Fruit fly (Drosophila melanogaster): ENCODE results near the gene Dhc16F.

The Dhc16F gene

DNA sequence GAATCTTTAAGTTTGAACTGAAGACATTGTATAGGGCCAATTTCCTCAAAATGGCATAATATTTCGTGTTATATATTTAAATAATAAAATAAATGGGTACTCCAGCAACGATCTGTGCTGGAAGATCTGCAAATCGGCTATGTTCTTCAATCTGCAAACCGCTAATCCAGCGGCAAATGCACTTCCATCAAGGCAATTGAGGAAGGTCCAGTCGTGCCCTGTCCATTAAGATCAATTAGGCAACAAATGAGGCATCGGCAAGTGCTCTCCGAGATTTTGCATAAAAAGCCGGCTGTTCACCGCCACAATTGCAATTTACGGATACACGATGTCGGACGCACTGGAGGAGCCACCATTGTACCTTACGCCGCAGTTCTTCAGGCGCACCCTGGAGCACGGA is 39.1 kb downstream of the Dhc16F start, which contains the start of gene CG7135:
CG7135 (plus strand) TSS at position 301 of the 400 bp plus-strand sequence.
- TF ChIP-seq psq (optimal IDR thresholded peaks at IDR 0.05) (no peak), Sin3A (optimal IDR thresholded peaks at IDR 0.05) (no peak), insv (optimal IDR thresholded peaks at IDR 0.05) (no peak), h (optimal IDR thresholded peaks at IDR 0.05) (no peak), Myc (optimal IDR thresholded peaks at IDR 0.05) (no peak), ttk (optimal IDR thresholded peaks at IDR 0.05) (no peak)

DNA sequence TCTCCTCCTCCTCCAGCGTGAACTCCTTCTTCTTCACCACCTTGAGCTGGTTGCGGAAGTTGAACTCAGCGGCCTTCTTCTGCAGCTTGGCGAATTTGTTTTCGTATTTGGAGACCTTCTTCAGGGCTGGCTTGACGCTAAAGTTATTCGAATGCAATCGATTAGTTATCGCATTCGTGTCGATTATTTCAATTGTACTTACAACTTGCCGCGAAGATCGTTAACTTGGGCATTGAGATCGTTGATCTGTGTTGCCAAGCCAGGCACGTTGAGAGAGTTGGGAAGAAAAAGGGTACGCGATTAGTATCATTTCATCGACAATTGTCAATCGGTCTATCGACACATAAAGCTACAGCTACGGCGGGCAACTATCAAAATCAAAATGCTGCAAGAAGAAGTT is 42.4 kb downstream of the Dhc16F start:
- no peak for TF ChIP-seq psq (optimal IDR thresholded peaks at IDR 0.05)
- no peak for TF ChIP-seq h (optimal IDR thresholded peaks at IDR 0.05)
- TF ChIP-seq insv (optimal IDR thresholded peaks at IDR 0.05), result no peak
- no peak for TF ChIP-seq Sin3A (optimal IDR thresholded peaks at IDR 0.05)
- no peak for TF ChIP-seq ttk (optimal IDR thresholded peaks at IDR 0.05)
- TF ChIP-seq Myc (optimal IDR thresholded peaks at IDR 0.05), result no peak

DNA sequence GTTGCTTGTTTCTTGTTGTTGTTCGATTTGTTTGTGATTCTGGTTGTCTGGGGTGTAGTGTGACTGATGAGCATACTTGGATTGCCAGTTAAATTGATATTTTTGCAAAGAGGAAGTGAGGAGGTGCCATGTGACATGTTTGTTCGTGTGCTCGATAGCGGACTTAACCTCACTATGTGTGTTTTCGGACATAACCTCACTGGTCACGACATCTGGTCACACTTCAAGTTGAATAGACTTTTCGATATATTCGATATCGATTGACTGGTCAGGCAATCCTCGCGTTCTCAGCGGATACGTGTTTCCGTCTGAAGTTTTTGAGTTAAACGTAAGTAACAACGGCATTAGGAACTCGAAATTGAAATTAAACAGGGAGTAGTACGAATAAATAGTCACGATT is 44.4 kb downstream of the Dhc16F start:
- TF ChIP-seq insv (optimal IDR thresholded peaks at IDR 0.05), result no peak
- TF ChIP-seq psq (optimal IDR thresholded peaks at IDR 0.05), result no peak

DNA sequence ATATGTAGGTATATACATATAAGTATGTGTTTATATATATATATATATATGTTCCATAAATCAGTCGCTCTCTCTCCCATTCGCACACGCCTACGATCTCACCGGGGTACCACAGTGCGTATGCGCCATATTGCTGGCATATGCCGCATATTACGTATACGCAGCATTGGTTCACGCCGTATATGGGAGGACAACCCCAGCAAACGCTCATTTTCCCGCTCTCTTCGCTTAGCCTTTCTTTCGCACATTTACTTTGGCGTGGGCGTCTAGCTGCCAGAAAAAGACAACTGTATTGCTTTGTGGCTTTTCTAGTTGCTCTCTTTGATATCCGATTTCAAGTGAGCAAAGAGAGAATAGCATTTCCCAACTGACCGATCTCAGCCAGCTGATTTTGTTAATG is 50.5 kb downstream of the Dhc16F start:
- TF ChIP-seq insv (optimal IDR thresholded peaks at IDR 0.05) (no peak), h (optimal IDR thresholded peaks at IDR 0.05) (no peak), psq (optimal IDR thresholded peaks at IDR 0.05) (no peak), Myc (optimal IDR thresholded peaks at IDR 0.05) (no peak), Sin3A (optimal IDR thresholded peaks at IDR 0.05) (no peak), ttk (optimal IDR thresholded peaks at IDR 0.05) (no peak)

DNA sequence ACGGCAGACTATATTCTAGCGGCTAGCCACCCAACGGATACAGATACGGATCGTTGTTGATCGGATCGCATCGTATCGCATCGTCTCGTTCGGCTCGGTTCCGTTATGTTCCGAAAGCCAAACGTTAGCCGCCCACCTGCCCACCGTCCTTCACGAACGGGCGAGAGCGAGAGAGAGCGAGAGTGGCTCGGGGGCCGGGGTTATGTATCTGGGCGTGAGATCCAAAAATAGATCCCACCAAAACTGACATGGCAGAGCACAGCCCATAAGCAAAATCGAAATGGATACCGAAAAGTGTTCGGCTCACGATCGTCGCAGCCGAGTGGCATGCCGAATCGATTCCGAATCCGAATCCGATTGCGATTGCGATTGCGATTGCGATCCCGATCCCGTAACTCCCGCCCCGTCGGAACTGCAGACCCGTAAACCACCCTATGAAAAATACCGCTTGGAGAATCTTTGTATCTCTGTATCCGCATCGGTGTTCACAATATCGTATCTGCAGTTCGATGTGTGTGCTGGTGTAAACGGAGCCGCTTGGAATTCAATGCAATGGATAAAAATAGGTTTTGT is 52.6 kb downstream of the Dhc16F start, which contains the start of gene wupA:
wupA (minus strand) TSS at position 112 of the 573 bp plus-strand sequence.
- TF ChIP-seq Myc (optimal IDR thresholded peaks at IDR 0.05), result no peak
- TF ChIP-seq insv (optimal IDR thresholded peaks at IDR 0.05), result no peak
- no peak for TF ChIP-seq Sin3A (optimal IDR thresholded peaks at IDR 0.05)
- TF ChIP-seq ttk (optimal IDR thresholded peaks at IDR 0.05), result no peak
- no peak for TF ChIP-seq psq (optimal IDR thresholded peaks at IDR 0.05)
- TF ChIP-seq h (optimal IDR thresholded peaks at IDR 0.05), result no peak

DNA sequence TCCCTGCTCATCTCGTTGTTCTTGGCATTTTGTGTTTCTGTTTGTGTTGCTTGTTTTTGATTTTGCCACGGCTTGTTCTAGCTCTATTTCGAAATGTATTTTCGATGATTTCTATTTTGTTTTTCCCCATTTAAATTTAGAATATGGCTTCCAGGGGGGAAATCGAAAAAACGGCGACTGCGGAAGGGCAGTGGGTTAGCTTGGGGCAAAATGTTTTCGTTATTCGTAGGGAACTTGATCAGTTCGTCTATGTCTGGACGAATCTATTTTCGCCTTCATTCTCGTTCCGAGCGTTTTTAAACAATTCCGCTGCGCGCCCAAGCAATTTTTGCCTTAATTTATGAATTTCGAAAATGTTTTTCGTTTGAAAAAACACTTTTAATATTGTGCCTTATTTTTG is 54.2 kb downstream of the Dhc16F start:
- no peak for TF ChIP-seq psq (optimal IDR thresholded peaks at IDR 0.05)
- TF ChIP-seq Myc (optimal IDR thresholded peaks at IDR 0.05), result no peak
- TF ChIP-seq ttk (optimal IDR thresholded peaks at IDR 0.05), result no peak
- TF ChIP-seq h (optimal IDR thresholded peaks at IDR 0.05), result no peak
- TF ChIP-seq insv (optimal IDR thresholded peaks at IDR 0.05), result no peak
- TF ChIP-seq Sin3A (optimal IDR thresholded peaks at IDR 0.05), result no peak

DNA sequence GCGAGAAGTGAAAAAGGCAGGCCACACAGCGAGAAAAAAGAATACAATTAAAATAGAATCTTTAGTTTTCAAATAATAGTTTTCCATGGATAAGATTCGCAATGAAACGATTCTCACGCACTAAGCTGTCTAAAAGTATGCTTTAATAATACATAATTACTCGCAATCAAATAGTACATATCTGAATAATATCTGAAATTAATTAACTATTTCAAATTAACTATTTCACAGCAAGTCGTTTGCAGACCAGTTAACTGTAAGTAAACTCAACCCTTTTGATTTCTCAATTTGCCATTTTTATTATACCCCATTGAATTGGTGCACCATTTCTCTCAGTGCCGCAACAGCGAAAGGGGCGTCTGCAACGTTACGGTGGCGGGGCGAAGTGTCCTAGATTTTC is 61.2 kb downstream of the Dhc16F start:
- no peak for TF ChIP-seq h (optimal IDR thresholded peaks at IDR 0.05)
- no peak for TF ChIP-seq ttk (optimal IDR thresholded peaks at IDR 0.05)
- no peak for TF ChIP-seq Myc (optimal IDR thresholded peaks at IDR 0.05)
- TF ChIP-seq Sin3A (optimal IDR thresholded peaks at IDR 0.05), result no peak
- TF ChIP-seq insv (optimal IDR thresholded peaks at IDR 0.05), result no peak
- TF ChIP-seq psq (optimal IDR thresholded peaks at IDR 0.05), result no peak
